Worm (Caenorhabditis elegans) whole organism, L3 larva: ENCODE results near the gene C28H8.5.

Experiments
- nhr-25 ChIP-seq: sonication (generic microtip); optimal IDR thresholded peaks from 2 replicates; lab custom pipeline; 2017; ENCODE audit warnings: missing biosample characterization, missing genetic modification characterization
- unc-62 ChIP-seq: fragments of 150-350 bp; sonication (generic microtip); optimal IDR thresholded peaks from 4 replicates; lab custom pipeline; 2014; ENCODE audit warnings: missing biosample characterization, missing genetic modification reagents, missing genetic modification characterization

DNA sequence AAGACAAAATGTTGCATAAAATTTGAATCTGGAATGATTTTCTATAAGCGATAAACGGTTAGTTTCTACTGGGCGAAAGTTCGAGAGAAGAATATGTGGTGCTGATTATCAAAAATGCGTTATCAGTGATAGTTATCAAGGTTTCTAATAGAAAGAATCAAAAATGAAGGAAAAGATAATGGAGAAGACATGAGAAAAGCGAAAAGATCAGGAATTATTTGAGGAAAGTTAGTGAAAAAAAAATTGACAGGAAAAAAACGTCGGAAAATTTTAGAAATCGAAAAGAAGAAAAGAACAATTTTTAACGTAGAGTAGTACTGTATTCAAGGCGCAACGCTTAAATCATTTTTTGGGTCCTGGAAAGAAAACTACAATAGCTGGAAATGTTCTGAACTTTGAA, 20.3 kb upstream of the C28H8.5 start, which contains the start of gene dnpp-1:
- TF ChIP-seq unc-62 (GFP tag; lab: Kevin White, UChicago) (no peak), nhr-25 (tag; lab: Kevin White, UChicago) (no peak)
